Fruit fly (Drosophila melanogaster) whole organism, embryonic: ENCODE measurements around the gene krz.

Source experiments
- ATbp ChIP-seq: fragments of 200-800 bp; sonication (Bioruptor generic); optimal IDR thresholded peaks from 2 replicates; lab custom pipeline; 2017; ENCODE audit warnings: missing biosample characterization, mild to moderate bottlenecking, missing genetic modification characterization, missing genetic modification reagents
- Aef1 ChIP-seq: fragments of 200-800 bp; sonication (Bioruptor generic); IDR thresholded peaks from 3 replicates; pipeline ENCODE4 v1.3.6; 2022; ENCODE audit warnings: missing biosample characterization, missing genetic modification characterization
- Asciz ChIP-seq: fragments of 200-800 bp; sonication (Bioruptor generic); optimal IDR thresholded peaks from 2 replicates; lab custom pipeline; 2017; ENCODE audit warnings: missing biosample characterization, mild to moderate bottlenecking, missing genetic modification characterization, missing genetic modification reagents
- Atf3 ChIP-seq: fragments of 200-800 bp; sonication (Bioruptor generic); optimal IDR thresholded peaks from 3 replicates; lab custom pipeline; 2016; ENCODE audit warnings: missing biosample characterization, missing genetic modification characterization
- Atf6 ChIP-seq: fragments of 200-800 bp; sonication (Bioruptor generic); IDR thresholded peaks from 2 replicates; pipeline ENCODE4 v1.3.6; 2022; ENCODE audit warnings: missing biosample characterization, missing genetic modification characterization
- CG10274 ChIP-seq: fragments of 200-800 bp; sonication (Bioruptor generic); optimal IDR thresholded peaks from 3 replicates; lab custom pipeline; 2017; ENCODE audit warnings: missing biosample characterization, mild to moderate bottlenecking, missing genetic modification characterization
- CG10431 ChIP-seq: fragments of 200-800 bp; sonication (Bioruptor generic); optimal IDR thresholded peaks from 3 replicates; lab custom pipeline; 2018; ENCODE audit warnings: missing biosample characterization, mild to moderate bottlenecking, missing genetic modification characterization
- CG10462 ChIP-seq: fragments of 200-800 bp; sonication (Bioruptor generic); optimal IDR thresholded peaks from 2 replicates; lab custom pipeline; 2016; ENCODE audit warnings: missing biosample characterization, missing genetic modification characterization
- CG12769 ChIP-seq: fragments of 200-800 bp; sonication (Bioruptor generic); optimal IDR thresholded peaks from 2 replicates; lab custom pipeline; 2019; ENCODE audit warnings: missing biosample characterization, mild to moderate bottlenecking, missing genetic modification characterization, moderate library complexity
- CG18619 ChIP-seq: fragments of 200-800 bp; sonication (Bioruptor generic); optimal IDR thresholded peaks from 3 replicates; lab custom pipeline; 2017; ENCODE audit warnings: missing biosample characterization, mild to moderate bottlenecking, missing genetic modification characterization
- CG2202 ChIP-seq: fragments of 200-800 bp; sonication (Bioruptor generic); optimal IDR thresholded peaks from 2 replicates; lab custom pipeline; 2018; ENCODE audit warnings: missing biosample characterization, mild to moderate bottlenecking, missing genetic modification characterization
- CG2712 ChIP-seq: fragments of 200-800 bp; optimal IDR thresholded peaks from 3 replicates; lab custom pipeline; 2019; ENCODE audit warnings: missing biosample characterization, mild to moderate bottlenecking, missing genetic modification characterization, moderate library complexity
- CG31388 ChIP-seq: fragments of 200-800 bp; sonication (Bioruptor generic); optimal IDR thresholded peaks from 2 replicates; lab custom pipeline; 2016; ENCODE audit warnings: missing biosample characterization, missing genetic modification characterization
- CG31441 ChIP-seq: fragments of 200-800 bp; sonication (Bioruptor generic); IDR thresholded peaks from 2 replicates; pipeline ENCODE4 v1.3.6; 2022; ENCODE audit warnings: missing biosample characterization, missing genetic modification characterization
- CG33557 ChIP-seq: fragments of 200-800 bp; sonication (Bioruptor generic); optimal IDR thresholded peaks from 2 replicates; lab custom pipeline; 2019; ENCODE audit warnings: missing biosample characterization, mild to moderate bottlenecking, missing genetic modification characterization, moderate library complexity
- CG4328 ChIP-seq: fragments of 200-800 bp; sonication (Bioruptor generic); optimal IDR thresholded peaks from 3 replicates; lab custom pipeline; 2017; ENCODE audit warnings: missing biosample characterization, missing genetic modification reagents, missing genetic modification characterization
- CG5953 ChIP-seq: fragments of 200-800 bp; sonication (Bioruptor generic); IDR thresholded peaks from 2 replicates; pipeline ENCODE4 v1.3.6; 2022; ENCODE audit warnings: missing biosample characterization, missing genetic modification characterization
- CG6791 ChIP-seq: fragments of 200-800 bp; sonication (Bioruptor generic); IDR thresholded peaks from 3 replicates; pipeline ENCODE4 v1.3.6; 2022; ENCODE audit warnings: missing biosample characterization, missing genetic modification characterization; ENCODE audit not compliant: partially characterized antibody
- CG6813 ChIP-seq: fragments of 200-800 bp; sonication (Bioruptor generic); optimal IDR thresholded peaks from 2 replicates; lab custom pipeline; 2017; ENCODE audit warnings: missing biosample characterization, missing genetic modification characterization, mild to moderate bottlenecking, moderate library complexity, missing genetic modification reagents
- CG7556 ChIP-seq: fragments of 200-800 bp; sonication (Bioruptor generic); optimal IDR thresholded peaks from 2 replicates; lab custom pipeline; 2017; ENCODE audit warnings: missing biosample characterization, mild to moderate bottlenecking, missing genetic modification characterization
- CG7928 ChIP-seq: fragments of 200-800 bp; sonication (Bioruptor generic); optimal IDR thresholded peaks from 2 replicates; lab custom pipeline; 2017; ENCODE audit warnings: missing biosample characterization, mild to moderate bottlenecking, missing genetic modification characterization
- CG7963 ChIP-seq: fragments of 200-800 bp; sonication (Bioruptor generic); IDR thresholded peaks from 3 replicates; pipeline ENCODE4 v1.3.6; 2022; ENCODE audit warnings: missing biosample characterization, missing genetic modification characterization; ENCODE audit not compliant: partially characterized antibody
- D ChIP-seq, 2 experiments: fragments of 200-800 bp in 1 of 2; fragments of >200 bp in 1 of 2; sonication (Bioruptor generic) in 1 of 2; optimal IDR thresholded peaks; 2 replicates in 1 of 2; 3 replicates in 1 of 2; lab custom pipeline; 2017; ENCODE audit warnings: mild to moderate bottlenecking in 1 of 2, missing biosample characterization in 1 of 2, missing genetic modification characterization in 1 of 2, missing genetic modification reagents in 1 of 2
- Dip2 ChIP-seq: fragments of 200-800 bp; sonication (Bioruptor generic); IDR thresholded peaks from 2 replicates; pipeline ENCODE4 v1.3.6; 2022; ENCODE audit warnings: missing biosample characterization, missing genetic modification characterization
- Dip3 ChIP-seq: fragments of 200-800 bp; sonication (Bioruptor generic); optimal IDR thresholded peaks from 3 replicates; lab custom pipeline; 2016; ENCODE audit warnings: missing biosample characterization, missing genetic modification characterization
- Dref ChIP-seq: fragments of 200-800 bp; sonication (Bioruptor generic); IDR thresholded peaks from 2 replicates; pipeline ENCODE4 v1.3.6; 2022; ENCODE audit warnings: missing biosample characterization, missing genetic modification characterization
- E2f2 ChIP-seq: fragments of 200-800 bp; sonication (Bioruptor generic); IDR thresholded peaks from 2 replicates; pipeline ENCODE4 v1.3.6; 2022; ENCODE audit warnings: missing biosample characterization, missing genetic modification characterization
- HLH4C ChIP-seq: fragments of 200-800 bp; sonication (Bioruptor generic); IDR thresholded peaks from 3 replicates; pipeline ENCODE4 v1.3.6; 2022; ENCODE audit warnings: missing biosample characterization, missing genetic modification characterization; ENCODE audit not compliant: partially characterized antibody
- MBD-R2 ChIP-seq: fragments of 200-800 bp; sonication (Bioruptor generic); IDR thresholded peaks from 2 replicates; pipeline ENCODE4 v1.3.6; 2022; ENCODE audit warnings: missing biosample characterization, missing genetic modification characterization
- NC2β ChIP-seq: fragments of 200-800 bp; sonication (Bioruptor generic); optimal IDR thresholded peaks from 2 replicates; lab custom pipeline; 2016; ENCODE audit warnings: missing biosample characterization, missing genetic modification characterization
- Six4 ChIP-seq: fragments of 200-800 bp; sonication (Bioruptor generic); optimal IDR thresholded peaks from 2 replicates; lab custom pipeline; 2016; ENCODE audit warnings: missing biosample characterization, missing genetic modification characterization
- Taf1 ChIP-seq: fragments of 200-800 bp; sonication (Bioruptor generic); IDR thresholded peaks from 2 replicates; pipeline ENCODE4 v1.3.6; 2022; ENCODE audit warnings: missing biosample characterization, missing genetic modification characterization
- az2 ChIP-seq: fragments of 200-800 bp; sonication (Bioruptor generic); optimal IDR thresholded peaks from 3 replicates; lab custom pipeline; 2016; ENCODE audit warnings: missing biosample characterization, missing genetic modification characterization
- chn ChIP-seq: fragments of 200-800 bp; sonication (Bioruptor generic); optimal IDR thresholded peaks from 2 replicates; lab custom pipeline; 2016; ENCODE audit warnings: missing biosample characterization, missing genetic modification characterization
- cwo ChIP-seq: fragments of 200-800 bp; sonication (Bioruptor generic); optimal IDR thresholded peaks from 3 replicates; lab custom pipeline; 2017; ENCODE audit warnings: missing biosample characterization, missing genetic modification characterization, mild to moderate bottlenecking, moderate library complexity, missing genetic modification reagents
- disco-r ChIP-seq: fragments of 200-800 bp; sonication (Bioruptor generic); optimal IDR thresholded peaks from 2 replicates; lab custom pipeline; 2016; ENCODE audit warnings: missing biosample characterization, missing genetic modification characterization
- en ChIP-seq: fragments of 200-800 bp; sonication (Bioruptor generic); optimal IDR thresholded peaks from 2 replicates; lab custom pipeline; 2016; ENCODE audit warnings: missing biosample characterization, missing genetic modification characterization
- esg ChIP-seq: fragments of 200-800 bp; sonication (Bioruptor generic); conservative IDR thresholded peaks from 2 replicates; pipeline ENCODE4 v1.3.6; 2022; ENCODE audit warnings: missing biosample characterization, missing genetic modification characterization
- ftz-f1 ChIP-seq: fragments of 200-800 bp; sonication (Bioruptor generic); optimal IDR thresholded peaks from 2 replicates; lab custom pipeline; 2016; ENCODE audit warnings: missing biosample characterization, missing genetic modification characterization
- fu2 ChIP-seq: fragments of 200-800 bp; sonication (Bioruptor generic); optimal IDR thresholded peaks from 2 replicates; lab custom pipeline; 2016; ENCODE audit warnings: missing biosample characterization, missing genetic modification characterization
- gce ChIP-seq: fragments of 200-800 bp; sonication (Bioruptor generic); IDR thresholded peaks from 3 replicates; pipeline ENCODE4 v1.3.6; 2022; ENCODE audit warnings: missing biosample characterization, missing genetic modification characterization
- jumu ChIP-seq: fragments of 200-800 bp; sonication (Bioruptor generic); optimal IDR thresholded peaks from 3 replicates; lab custom pipeline; 2016; ENCODE audit warnings: missing biosample characterization, missing genetic modification characterization
- lov ChIP-seq, 2 experiments: fragments of 200-800 bp in 1 of 2; fragments of >200 bp in 1 of 2; sonication (Bioruptor generic) in 1 of 2; IDR thresholded peaks in 1 of 2; optimal IDR thresholded peaks in 1 of 2; 2 replicates in 1 of 2; 3 replicates in 1 of 2; pipeline versions ENCODE4 v1.3.6 to Lab custom; 2017 to 2022; ENCODE audit warnings: missing biosample characterization in 1 of 2, missing genetic modification characterization in 1 of 2
- odd ChIP-seq: fragments of 200-800 bp; sonication (Bioruptor generic); optimal IDR thresholded peaks from 2 replicates; lab custom pipeline; 2017; ENCODE audit warnings: missing biosample characterization, mild to moderate bottlenecking, missing genetic modification characterization
- scrt ChIP-seq: fragments of 200-800 bp; sonication (Bioruptor generic); optimal IDR thresholded peaks from 2 replicates; lab custom pipeline; 2018; ENCODE audit warnings: missing biosample characterization, mild to moderate bottlenecking, missing genetic modification characterization, moderate library complexity
- shn ChIP-seq: fragments of 200-800 bp; sonication (Bioruptor generic); optimal IDR thresholded peaks from 3 replicates; lab custom pipeline; 2016; ENCODE audit warnings: missing biosample characterization, missing genetic modification characterization
- sim ChIP-seq: fragments of 200-800 bp; sonication (Bioruptor generic); IDR thresholded peaks from 2 replicates; pipeline ENCODE4 v1.3.6; 2022; ENCODE audit warnings: missing biosample characterization, missing genetic modification characterization
- tna ChIP-seq: fragments of 200-800 bp; sonication (Bioruptor generic); IDR thresholded peaks from 2 replicates; pipeline ENCODE4 v1.3.6; 2022; ENCODE audit warnings: missing biosample characterization, missing genetic modification characterization; ENCODE audit not compliant: partially characterized antibody
- vvl ChIP-seq: fragments of 200-800 bp; sonication (Bioruptor generic); IDR thresholded peaks from 2 replicates; pipeline ENCODE4 v1.3.6; 2022; ENCODE audit warnings: missing biosample characterization, missing genetic modification characterization
- wdn ChIP-seq: fragments of 200-800 bp; sonication (Bioruptor generic); IDR thresholded peaks from 2 replicates; pipeline ENCODE4 v1.3.6; 2022; ENCODE audit warnings: missing biosample characterization, missing genetic modification characterization
- yki ChIP-seq: fragments of >200 bp; optimal IDR thresholded peaks from 3 replicates; lab custom pipeline; 2018

The krz gene

DNA sequence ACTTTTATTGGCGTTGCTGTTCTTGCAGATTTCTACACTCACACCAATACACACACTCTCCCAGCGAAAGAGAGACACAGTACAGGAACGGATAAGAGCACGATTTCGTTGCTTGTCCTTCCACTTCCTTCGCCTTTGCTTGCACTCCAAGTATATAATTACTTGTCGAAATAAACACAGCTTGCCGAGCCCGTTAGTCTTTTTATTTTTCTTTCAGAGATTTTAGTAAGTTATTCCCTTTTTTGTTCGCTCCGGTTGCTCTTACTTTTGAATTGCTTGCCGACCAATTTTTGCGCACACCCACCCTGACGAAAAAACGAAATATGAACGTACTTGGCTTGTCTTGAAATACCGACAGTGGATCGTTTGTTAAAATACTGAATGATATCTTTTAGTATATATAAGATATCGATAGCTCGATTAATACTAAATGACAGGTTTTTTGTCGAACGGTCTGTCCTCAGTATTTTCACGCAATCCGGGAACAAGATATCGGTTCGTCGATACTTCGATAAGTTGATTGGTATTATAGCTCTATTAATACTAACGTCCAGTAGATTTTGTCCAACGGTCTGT lies 16.4 kb upstream of the krz start, which contains the start of gene Map205 (continued):
- TF ChIP-seq fu2: no peak
- TF ChIP-seq scrt (GFP tag; lab: Kevin White, UChicago): no peak
- no peak for TF ChIP-seq esg (GFP tag; lab: Robert Waterston, UW)
- no peak for TF ChIP-seq disco-r (GFP tag; lab: Kevin White, UChicago)
- peak; percentile 48 for TF ChIP-seq NC2β
- no peak for TF ChIP-seq lov (optimal IDR thresholded peaks at IDR 0.05; lab: Kevin White, UChicago)
- TF ChIP-seq lov (GFP tag; IDR thresholded peaks at IDR 0.05; lab: Robert Waterston, UW): no peak
- no peak for TF ChIP-seq CG5953
- TF ChIP-seq Dref: no peak
- TF ChIP-seq Asciz (GFP tag; lab: Kevin White, UChicago): no peak
- no peak for TF ChIP-seq cwo (GFP tag; lab: Kevin White, UChicago)
- TF ChIP-seq Taf1: no peak
- peak; percentile 8 for TF ChIP-seq chn (GFP tag; lab: Kevin White, UChicago)
- TF ChIP-seq CG2712 (tag; lab: Kevin White, UChicago): peak; percentile 66
- peak; percentile 11 for TF ChIP-seq CG2202
- TF ChIP-seq odd (GFP tag; lab: Kevin White, UChicago): peak; percentile 15
- TF ChIP-seq CG10431 (GFP tag; lab: Kevin White, UChicago): peak; percentile 23
- TF ChIP-seq gce (GFP tag; lab: Robert Waterston, UW): no peak
- TF ChIP-seq wdn (GFP tag; lab: Robert Waterston, UW): no peak
- no peak for TF ChIP-seq CG6791 (GFP tag; lab: Robert Waterston, UW)
- peak; percentile 63 for TF ChIP-seq CG12769 (tag; lab: Kevin White, UChicago)
- TF ChIP-seq Aef1: no peak
- TF ChIP-seq Atf6 (GFP tag; lab: Robert Waterston, UW): no peak
- no peak for TF ChIP-seq Dip2 (GFP tag; lab: Robert Waterston, UW)
- TF ChIP-seq ATbp: no peak
- TF ChIP-seq MBD-R2 (GFP tag; lab: Robert Waterston, UW): no peak
- no peak for TF ChIP-seq CG7556 (GFP tag; lab: Kevin White, UChicago)
- no peak for TF ChIP-seq jumu (GFP tag; lab: Kevin White, UChicago)
- no peak for TF ChIP-seq en (GFP tag; lab: Kevin White, UChicago)
- TF ChIP-seq CG31441 (GFP tag; lab: Robert Waterston, UW): no peak
- TF ChIP-seq CG6813 (GFP tag; lab: Kevin White, UChicago): no peak
- no peak for TF ChIP-seq vvl (GFP tag; lab: Robert Waterston, UW)
- no peak for TF ChIP-seq az2 (GFP tag; lab: Kevin White, UChicago)
- no peak for TF ChIP-seq yki
- no peak for TF ChIP-seq ftz-f1 (GFP tag; lab: Kevin White, UChicago)
- TF ChIP-seq CG10274 (GFP tag; lab: Kevin White, UChicago): no peak
- TF ChIP-seq CG18619 (GFP tag; lab: Kevin White, UChicago): no peak
- TF ChIP-seq D (optimal IDR thresholded peaks at IDR 0.05; lab: Kevin White, UChicago): no peak
- no peak for TF ChIP-seq D (GFP tag; optimal IDR thresholded peaks at IDR 0.05; lab: Kevin White, UChicago)
- no peak for TF ChIP-seq HLH4C (GFP tag; lab: Robert Waterston, UW)
- no peak for TF ChIP-seq E2f2 (GFP tag; lab: Robert Waterston, UW)
- no peak for TF ChIP-seq CG7928 (GFP tag; lab: Kevin White, UChicago)
- no peak for TF ChIP-seq tna (GFP tag; lab: Robert Waterston, UW)
- no peak for TF ChIP-seq CG7963
- TF ChIP-seq CG4328: no peak
- TF ChIP-seq Atf3: no peak
- TF ChIP-seq CG33557 (GFP tag; lab: Kevin White, UChicago): peak; percentile 11
- no peak for TF ChIP-seq Dip3 (GFP tag; lab: Kevin White, UChicago)
- TF ChIP-seq shn: no peak
- no peak for TF ChIP-seq sim (GFP tag; lab: Robert Waterston, UW)
- no peak for TF ChIP-seq CG10462
- no peak for TF ChIP-seq CG31388 (GFP tag; lab: Kevin White, UChicago)
- no peak for TF ChIP-seq Six4 (GFP tag; lab: Kevin White, UChicago)
